Worm (Caenorhabditis elegans) whole organism, L4/young adult: ENCODE data around the gene alh-9.

ENCODE experiments used
- W03F9.2 ChIP-seq: fragments of 150-350 bp; optimal IDR thresholded peaks from 2 replicates; lab custom pipeline; 2014; ENCODE audit warnings: missing biosample characterization, missing genetic modification characterization
- dao-5 ChIP-seq: sonication (generic microtip); optimal IDR thresholded peaks from 2 replicates; lab custom pipeline; 2016; ENCODE audit warnings: missing genotype, missing genetic modification characterization, moderate library complexity, missing compliant biosample characterization
- him-1 ChIP-seq: sonication (generic microtip); optimal IDR thresholded peaks from 2 replicates; lab custom pipeline; 2016; ENCODE audit warnings: missing genotype, missing genetic modification reagents, missing genetic modification characterization, missing compliant biosample characterization

ce11 chrIII:5897468-5897867 lies 41.6 kb downstream of the alh-9 start:
- TF ChIP-seq him-1 (tag; lab: Kevin White, UChicago) (no peak), dao-5 (tag; lab: Kevin White, UChicago) (no peak), W03F9.2 (tag; lab: Kevin White, UChicago) (no peak)
